Fruit fly (Drosophila melanogaster) whole organism, embryonic: ENCODE measurements around the gene CG11726.

Experiments used
- Antp ChIP-seq: fragments of 200-800 bp; sonication (Bioruptor generic); optimal IDR thresholded peaks from 3 replicates; lab custom pipeline; 2016; ENCODE audit warnings: missing biosample characterization, missing genetic modification characterization
- Bdp1 ChIP-seq: fragments of 200-800 bp; sonication (Bioruptor generic); optimal IDR thresholded peaks from 3 replicates; lab custom pipeline; 2016; ENCODE audit warnings: missing biosample characterization, missing genetic modification characterization
- Bgb ChIP-seq: fragments of 200-800 bp; sonication (Bioruptor generic); IDR thresholded peaks from 2 replicates; pipeline ENCODE4 v1.3.6; 2022; ENCODE audit warnings: missing biosample characterization, missing genetic modification characterization; ENCODE audit not compliant: partially characterized antibody
- BtbVII ChIP-seq: fragments of 200-800 bp; sonication (Bioruptor generic); optimal IDR thresholded peaks from 3 replicates; lab custom pipeline; 2017; ENCODE audit warnings: missing biosample characterization, mild to moderate bottlenecking, missing genetic modification characterization
- CG11398 ChIP-seq: fragments of 200-800 bp; sonication (Bioruptor generic); optimal IDR thresholded peaks from 2 replicates; lab custom pipeline; 2016; ENCODE audit warnings: missing biosample characterization, missing genetic modification characterization
- CG11560 ChIP-seq: fragments of 200-800 bp; sonication (Bioruptor generic); IDR thresholded peaks from 3 replicates; pipeline ENCODE4 v1.3.6; 2022; ENCODE audit warnings: missing biosample characterization, missing genetic modification characterization
- CG12071 ChIP-seq: fragments of 200-800 bp; sonication (Bioruptor generic); optimal IDR thresholded peaks from 3 replicates; lab custom pipeline; 2018; ENCODE audit warnings: missing biosample characterization, mild to moderate bottlenecking, missing genetic modification characterization
- CG13296 ChIP-seq: fragments of 200-800 bp; sonication (Bioruptor generic); optimal IDR thresholded peaks from 3 replicates; lab custom pipeline; 2018; ENCODE audit warnings: missing biosample characterization, mild to moderate bottlenecking, missing genetic modification characterization
- CG15011 ChIP-seq: fragments of 200-800 bp; sonication (Bioruptor generic); optimal IDR thresholded peaks from 3 replicates; lab custom pipeline; 2018; ENCODE audit warnings: missing biosample characterization, mild to moderate bottlenecking, missing genetic modification characterization
- CG18011 ChIP-seq: fragments of 200-800 bp; sonication (Bioruptor generic); optimal IDR thresholded peaks from 2 replicates; lab custom pipeline; 2017; ENCODE audit warnings: missing biosample characterization, missing genetic modification characterization, mild to moderate bottlenecking, moderate library complexity, missing genotype
- CG18476 ChIP-seq: fragments of 200-800 bp; sonication (Bioruptor generic); optimal IDR thresholded peaks from 2 replicates; lab custom pipeline; 2016; ENCODE audit warnings: missing biosample characterization, mild to moderate bottlenecking, missing genetic modification characterization
- CG2129 ChIP-seq: fragments of 200-800 bp; sonication (Bioruptor generic); IDR thresholded peaks from 2 replicates; pipeline ENCODE4 v1.3.6; 2022; ENCODE audit warnings: missing biosample characterization, missing genetic modification characterization; ENCODE audit not compliant: partially characterized antibody
- CG30403 ChIP-seq: fragments of 200-800 bp; sonication (Bioruptor generic); optimal IDR thresholded peaks from 3 replicates; lab custom pipeline; 2016; ENCODE audit warnings: missing biosample characterization, missing genetic modification characterization
- CG32532 ChIP-seq: fragments of 200-800 bp; sonication (Bioruptor generic); IDR thresholded peaks from 2 replicates; pipeline ENCODE4 v1.3.6; 2022; ENCODE audit warnings: missing biosample characterization, missing genetic modification characterization
- CG34376 ChIP-seq: fragments of 200-800 bp; sonication (Bioruptor generic); optimal IDR thresholded peaks from 2 replicates; lab custom pipeline; 2018; ENCODE audit warnings: missing biosample characterization, mild to moderate bottlenecking, missing genetic modification characterization
- CG4617 ChIP-seq: fragments of 200-800 bp; sonication (Bioruptor generic); optimal IDR thresholded peaks from 3 replicates; lab custom pipeline; 2016; ENCODE audit warnings: missing biosample characterization, missing genetic modification characterization, borderline replicate concordance
- CG5953 ChIP-seq: fragments of 200-800 bp; sonication (Bioruptor generic); IDR thresholded peaks from 2 replicates; pipeline ENCODE4 v1.3.6; 2022; ENCODE audit warnings: missing biosample characterization, missing genetic modification characterization
- CG6175 ChIP-seq: fragments of 200-800 bp; sonication (Bioruptor generic); IDR thresholded peaks from 3 replicates; pipeline ENCODE4 v1.3.6; 2022; ENCODE audit warnings: missing biosample characterization, missing genetic modification characterization
- CG7786 ChIP-seq: fragments of 200-800 bp; sonication (Bioruptor generic); optimal IDR thresholded peaks from 2 replicates; lab custom pipeline; 2016; ENCODE audit warnings: missing biosample characterization, missing genetic modification characterization
- CG7839 ChIP-seq: fragments of 200-800 bp; sonication (Bioruptor generic); optimal IDR thresholded peaks from 3 replicates; lab custom pipeline; 2018; ENCODE audit warnings: missing biosample characterization, mild to moderate bottlenecking, missing genetic modification characterization, moderate library complexity
- CG8924 ChIP-seq: fragments of 200-800 bp; optimal IDR thresholded peaks from 3 replicates; lab custom pipeline; 2019; ENCODE audit warnings: missing biosample characterization, mild to moderate bottlenecking, missing genetic modification characterization, moderate library complexity
- CG9932 ChIP-seq: fragments of 200-800 bp; sonication (Bioruptor generic); IDR thresholded peaks from 2 replicates; pipeline ENCODE4 v1.3.6; 2022; ENCODE audit warnings: missing biosample characterization, missing genetic modification characterization
- Ets65A ChIP-seq: fragments of 200-800 bp; sonication (Bioruptor generic); peaks from one replicate; lab custom pipeline; 2016; ENCODE audit warnings: missing biosample characterization, missing genetic modification characterization
- Fer2 ChIP-seq: fragments of 200-800 bp; sonication (Bioruptor generic); optimal IDR thresholded peaks from 2 replicates; lab custom pipeline; 2018; ENCODE audit warnings: missing biosample characterization, mild to moderate bottlenecking, missing genetic modification characterization, moderate library complexity
- HHEX ChIP-seq: fragments of 200-800 bp; sonication (Bioruptor generic); optimal IDR thresholded peaks from 3 replicates; lab custom pipeline; 2017; ENCODE audit warnings: missing biosample characterization, mild to moderate bottlenecking, missing genetic modification characterization, missing genetic modification reagents
- HLH3B ChIP-seq: fragments of 200-800 bp; sonication (Bioruptor generic); IDR thresholded peaks from 2 replicates; pipeline ENCODE4 v1.3.6; 2022; ENCODE audit warnings: missing biosample characterization, missing genetic modification characterization
- HLH4C ChIP-seq: fragments of 200-800 bp; sonication (Bioruptor generic); IDR thresholded peaks from 3 replicates; pipeline ENCODE4 v1.3.6; 2022; ENCODE audit warnings: missing biosample characterization, missing genetic modification characterization; ENCODE audit not compliant: partially characterized antibody
- HmgD ChIP-seq: fragments of 200-800 bp; sonication (Bioruptor generic); optimal IDR thresholded peaks from 3 replicates; lab custom pipeline; 2016; ENCODE audit warnings: missing biosample characterization, missing genetic modification characterization
- Hmr ChIP-seq: fragments of 200-800 bp; sonication (Bioruptor generic); optimal IDR thresholded peaks from 3 replicates; lab custom pipeline; 2017; ENCODE audit warnings: mild to moderate bottlenecking, missing biosample characterization, missing genetic modification reagents, missing genetic modification characterization
- Hr51 ChIP-seq, 2 experiments: fragments of 200-800 bp; sonication (Bioruptor generic); optimal IDR thresholded peaks; 2 replicates in 1 of 2; 3 replicates in 1 of 2; lab custom pipeline; 2016 to 2018; ENCODE audit warnings: missing biosample characterization in 2 of 2, missing genetic modification characterization in 2 of 2, mild to moderate bottlenecking in 1 of 2, moderate library complexity in 1 of 2
- NfI ChIP-seq: fragments of 200-800 bp; sonication (Bioruptor generic); optimal IDR thresholded peaks from 3 replicates; lab custom pipeline; 2018; ENCODE audit warnings: missing biosample characterization, mild to moderate bottlenecking, missing genetic modification characterization, moderate library complexity
- Oaz ChIP-seq: fragments of 200-800 bp; sonication (Bioruptor generic); IDR thresholded peaks from 2 replicates; pipeline ENCODE4 v1.3.6; 2022; ENCODE audit warnings: missing biosample characterization, missing genetic modification characterization
- Opbp ChIP-seq: fragments of 200-800 bp; sonication (Bioruptor generic); IDR thresholded peaks from 3 replicates; pipeline ENCODE4 v1.3.6; 2022; ENCODE audit warnings: missing biosample characterization, missing genetic modification characterization; ENCODE audit not compliant: partially characterized antibody
- Sin3A ChIP-seq: fragments of >200 bp; optimal IDR thresholded peaks from 2 replicates; lab custom pipeline; 2018
- Sox100B ChIP-seq: fragments of 200-800 bp; sonication (Bioruptor generic); optimal IDR thresholded peaks from 3 replicates; lab custom pipeline; 2018; ENCODE audit warnings: missing biosample characterization, mild to moderate bottlenecking, missing genetic modification characterization
- Taf1 ChIP-seq: fragments of 200-800 bp; sonication (Bioruptor generic); IDR thresholded peaks from 2 replicates; pipeline ENCODE4 v1.3.6; 2022; ENCODE audit warnings: missing biosample characterization, missing genetic modification characterization
- abd-A ChIP-seq: fragments of 200-800 bp; sonication (Bioruptor generic); optimal IDR thresholded peaks from 3 replicates; lab custom pipeline; 2019; ENCODE audit warnings: missing biosample characterization, mild to moderate bottlenecking, missing genetic modification characterization, moderate library complexity
- amos ChIP-seq: fragments of 200-800 bp; sonication (Bioruptor generic); IDR thresholded peaks from 2 replicates; pipeline ENCODE4 v1.3.6; 2022; ENCODE audit warnings: missing biosample characterization, missing genetic modification characterization; ENCODE audit not compliant: partially characterized antibody
- bab2 ChIP-seq: fragments of 200-800 bp; sonication (Bioruptor generic); optimal IDR thresholded peaks from 2 replicates; lab custom pipeline; 2016; ENCODE audit warnings: missing biosample characterization, missing genetic modification characterization
- bcd ChIP-seq: fragments of 200-800 bp; sonication (Bioruptor generic); optimal IDR thresholded peaks from 2 replicates; lab custom pipeline; 2017; ENCODE audit warnings: missing biosample characterization, mild to moderate bottlenecking, missing genetic modification characterization
- ewg ChIP-seq: fragments of 200-800 bp; sonication (Bioruptor generic); optimal IDR thresholded peaks from 3 replicates; lab custom pipeline; 2017; ENCODE audit warnings: mild to moderate bottlenecking, missing biosample characterization, missing genetic modification reagents, missing genetic modification characterization
- fd3F ChIP-seq: fragments of 200-800 bp; sonication (Bioruptor generic); optimal IDR thresholded peaks from 2 replicates; lab custom pipeline; 2018; ENCODE audit warnings: missing biosample characterization, mild to moderate bottlenecking, missing genetic modification characterization, moderate library complexity
- mld ChIP-seq: fragments of 200-800 bp; sonication (Bioruptor generic); IDR thresholded peaks from 3 replicates; pipeline ENCODE4 v1.3.6; 2022; ENCODE audit warnings: missing biosample characterization, missing genetic modification characterization; ENCODE audit not compliant: partially characterized antibody
- pan ChIP-seq, 4 experiments: fragments of >200 bp in 3 of 4; fragments of 200-800 bp in 1 of 4; sonication (Bioruptor generic) in 1 of 4; optimal IDR thresholded peaks in 3 of 4; IDR thresholded peaks in 1 of 4; 2 replicates each; pipeline versions ENCODE4 v1.3.6 to Lab custom; 2017 to 2022; ENCODE audit warnings: missing biosample characterization in 2 of 4, missing genetic modification characterization in 2 of 4, mixed read lengths in 1 of 4
- prd ChIP-seq, 3 experiments: fragments of >200 bp in 2 of 3; fragments of 200-800 bp in 1 of 3; sonication (Bioruptor generic) in 1 of 3; optimal IDR thresholded peaks in 2 of 3; IDR thresholded peaks in 1 of 3; 2 replicates in 2 of 3; 3 replicates in 1 of 3; pipeline versions ENCODE4 v1.3.6 to Lab custom; 2017 to 2022; ENCODE audit warnings: missing biosample characterization in 1 of 3, missing genetic modification characterization in 1 of 3
- shn ChIP-seq: fragments of 200-800 bp; sonication (Bioruptor generic); optimal IDR thresholded peaks from 3 replicates; lab custom pipeline; 2016; ENCODE audit warnings: missing biosample characterization, missing genetic modification characterization
- sima ChIP-seq: fragments of 200-800 bp; sonication (Bioruptor generic); optimal IDR thresholded peaks from 2 replicates; lab custom pipeline; 2016; ENCODE audit warnings: missing biosample characterization, missing genetic modification characterization
- tin ChIP-seq: fragments of 200-800 bp; sonication (Bioruptor generic); optimal IDR thresholded peaks from 3 replicates; lab custom pipeline; 2016; ENCODE audit warnings: missing biosample characterization, missing genetic modification characterization
- z ChIP-seq: fragments of 200-800 bp; sonication (Bioruptor generic); IDR thresholded peaks from 3 replicates; pipeline ENCODE4 v1.3.6; 2022; ENCODE audit warnings: missing biosample characterization, missing genetic modification characterization

CG11726 gene

DNA sequence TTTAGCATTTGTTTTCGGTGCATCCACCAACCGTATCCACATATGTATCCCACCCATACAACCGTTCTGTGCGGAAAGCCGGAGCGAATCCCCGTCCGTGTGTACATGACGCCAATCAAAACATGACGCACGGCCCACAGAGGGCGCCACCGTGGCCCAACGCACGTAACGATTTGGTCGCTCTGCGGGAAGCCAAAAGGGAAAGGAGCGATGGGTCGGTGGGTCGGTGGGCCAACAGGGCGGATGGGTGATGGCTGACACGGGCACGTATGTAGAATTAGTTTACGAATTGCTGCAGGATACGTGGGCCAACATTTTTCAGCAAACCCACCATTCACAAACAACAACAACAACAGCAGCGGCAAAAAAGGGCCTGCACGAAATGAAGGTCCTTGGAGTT lies 35.8 kb upstream of the CG11726 start (continued):
- TF ChIP-seq amos (GFP tag; lab: Robert Waterston, UW) (no peak; the same call in 1 of the 2 replicates), HLH3B (GFP tag; lab: Robert Waterston, UW) (0 out of 2 replicates have a peak, but pooled peaks have one; percentile 21), Fer2 (tag; lab: Kevin White, UChicago) (no peak), HLH4C (GFP tag; lab: Robert Waterston, UW) (no peak), CG8924 (no peak), HmgD (GFP tag; lab: Kevin White, UChicago) (no peak), Bdp1 (GFP tag; lab: Kevin White, UChicago) (no peak), Sox100B (GFP tag; lab: Kevin White, UChicago) (no peak), Ets65A (GFP tag; lab: Kevin White, UChicago) (no peak), CG32532 (GFP tag; lab: Robert Waterston, UW) (peak; percentile 62), CG5953 (0 out of 2 replicates have a peak, but pooled peaks have one; percentile 25), Taf1 (no peak), mld (no peak), z (GFP tag; lab: Robert Waterston, UW) (0 out of 3 replicates have a peak, but pooled peaks have one; percentile 44), CG15011 (no peak), CG11560 (tag; lab: Robert Waterston, UW) (0 out of 3 replicates have a peak, but pooled peaks have one; percentile 13), CG2129 (GFP tag; lab: Robert Waterston, UW) (no peak), ewg (GFP tag; lab: Kevin White, UChicago) (no peak), Hr51 (GFP tag; optimal IDR thresholded peaks at IDR 0.05; lab: Kevin White, UChicago) (peak in 1 of 2 experiments; percentile 4), Oaz (GFP tag; lab: Robert Waterston, UW) (no peak), bab2 (GFP tag; lab: Kevin White, UChicago) (no peak), CG30403 (no peak), BtbVII (GFP tag; lab: Kevin White, UChicago) (no peak), CG34376 (no peak), Bgb (GFP tag; lab: Robert Waterston, UW) (peak; percentile 24; the same call in 1 of the 2 replicates), sima (GFP tag; lab: Kevin White, UChicago) (no peak), Sin3A (lab: Kevin White, UChicago) (no peak), CG7786 (peak; percentile 5), NfI (GFP tag; lab: Kevin White, UChicago) (no peak), CG11398 (peak; percentile 15), pan (optimal IDR thresholded peaks at IDR 0.05; lab: Kevin White, UChicago) (no peak), pan (GFP tag; optimal IDR thresholded peaks at IDR 0.05 in 1 of 2, IDR thresholded peaks at IDR 0.05 in 1 of 2) (peak in 1 of 2 experiments; percentile 46), CG7839 (tag; lab: Kevin White, UChicago) (no peak), CG6175 (GFP tag; lab: Robert Waterston, UW) (no peak), fd3F (peak; percentile 7), HHEX (GFP tag; lab: Kevin White, UChicago) (peak; percentile 7), Opbp (GFP tag; lab: Robert Waterston, UW) (no peak), CG18011 (no peak), Antp (GFP tag; lab: Kevin White, UChicago) (no peak), bcd (GFP tag; lab: Kevin White, UChicago) (peak; percentile 1), Hmr (GFP tag; lab: Kevin White, UChicago) (no peak), CG9932 (GFP tag; lab: Robert Waterston, UW) (peak; percentile 35; the same call in 1 of the 2 replicates), shn (no peak), CG13296 (GFP tag; lab: Kevin White, UChicago) (no peak), prd (optimal IDR thresholded peaks at IDR 0.05; lab: Kevin White, UChicago) (no peak), prd (GFP tag; IDR thresholded peaks at IDR 0.05; lab: Robert Waterston, UW) (0 out of 3 replicates have a peak, but pooled peaks have one; percentile 32), CG12071 (peak; percentile 65), tin (GFP tag; lab: Kevin White, UChicago) (no peak), CG4617 (GFP tag; lab: Kevin White, UChicago) (no peak), abd-A (peak; percentile 75), CG18476 (GFP tag; lab: Kevin White, UChicago) (no peak)
